Worm (Caenorhabditis elegans) whole organism, L2 larva: ENCODE measurements around the gene C31E10.5.

Experiments used
- C34F6.9 ChIP-seq: fragments of 150-350 bp; optimal IDR thresholded peaks from 2 replicates; lab custom pipeline; 2014; ENCODE audit warnings: missing biosample characterization, missing genetic modification characterization
- F13H6.1 ChIP-seq: sonication (generic microtip); optimal IDR thresholded peaks from 2 replicates; lab custom pipeline; 2016; ENCODE audit warnings: missing genetic modification characterization, missing compliant biosample characterization
- R02D3.7 ChIP-seq: fragments of 150-350 bp; optimal IDR thresholded peaks from 2 replicates; lab custom pipeline; 2014; ENCODE audit warnings: missing biosample characterization, missing genetic modification characterization
- Y55F3AM.14 ChIP-seq: fragments of 200-800 bp; sonication (Bioruptor generic); optimal IDR thresholded peaks from 2 replicates; lab custom pipeline; 2018; ENCODE audit warnings: mild to moderate bottlenecking, missing genetic modification characterization, missing compliant biosample characterization
- ZK546.5 ChIP-seq: sonication (generic microtip); optimal IDR thresholded peaks from 2 replicates; lab custom pipeline; 2017; ENCODE audit warnings: missing biosample characterization, missing genetic modification characterization
- aly-2 ChIP-seq: fragments of 150-350 bp; optimal IDR thresholded peaks from 2 replicates; lab custom pipeline; 2014; ENCODE audit warnings: missing biosample characterization, missing genetic modification characterization
- ama-1 ChIP-seq: fragments of 150-350 bp; optimal IDR thresholded peaks from 2 replicates; lab custom pipeline; 2018; ENCODE audit warnings: inconsistent platforms
- ceh-16 ChIP-seq: fragments of 150-350 bp; optimal IDR thresholded peaks from 2 replicates; lab custom pipeline; 2014; ENCODE audit warnings: missing biosample characterization, missing genetic modification characterization
- ceh-82 ChIP-seq: fragments of 150-350 bp; optimal IDR thresholded peaks from 2 replicates; lab custom pipeline; 2014; ENCODE audit warnings: missing biosample characterization, missing genetic modification characterization
- egl-27 ChIP-seq: sonication (generic microtip); optimal IDR thresholded peaks from 3 replicates; lab custom pipeline; 2017; ENCODE audit warnings: missing biosample characterization, missing genetic modification reagents, missing genetic modification characterization
- elt-3 ChIP-seq: sonication (generic microtip); optimal IDR thresholded peaks from 2 replicates; lab custom pipeline; 2017; ENCODE audit warnings: missing biosample characterization, missing genetic modification characterization
- fos-1 ChIP-seq: fragments of 150-350 bp; optimal IDR thresholded peaks from 2 replicates; lab custom pipeline; 2014; ENCODE audit warnings: missing biosample characterization, missing genetic modification characterization
- lin-11 ChIP-seq: fragments of 150-350 bp; sonication (generic microtip); optimal IDR thresholded peaks from 2 replicates; lab custom pipeline; 2014; ENCODE audit warnings: missing biosample characterization, missing genetic modification characterization, inconsistent platforms, mixed read lengths
- lin-13 ChIP-seq: fragments of 150-350 bp; optimal IDR thresholded peaks from 2 replicates; lab custom pipeline; 2014; ENCODE audit warnings: missing biosample characterization, missing genetic modification reagents, missing genetic modification characterization
- mab-5 ChIP-seq: fragments of 150-350 bp; optimal IDR thresholded peaks from 2 replicates; lab custom pipeline; 2014; ENCODE audit warnings: missing biosample characterization, missing genetic modification characterization
- mdl-1 ChIP-seq, 2 experiments: fragments of 150-350 bp in 1 of 2; sonication (generic microtip) in 1 of 2; optimal IDR thresholded peaks; 2 replicates each; lab custom pipeline; 2017; ENCODE audit warnings: missing biosample characterization in 2 of 2, missing genetic modification characterization in 2 of 2
- nhr-12 ChIP-seq: fragments of 150-350 bp; optimal IDR thresholded peaks from 2 replicates; lab custom pipeline; 2014; ENCODE audit warnings: missing biosample characterization, missing genetic modification characterization
- nhr-21 ChIP-seq: fragments of 150-350 bp; optimal IDR thresholded peaks from 2 replicates; lab custom pipeline; 2014; ENCODE audit warnings: missing biosample characterization, missing genetic modification characterization
- nhr-25 ChIP-seq: fragments of 150-350 bp; sonication (generic microtip); optimal IDR thresholded peaks from 3 replicates; lab custom pipeline; 2014; ENCODE audit warnings: missing biosample characterization, missing genetic modification characterization
- nhr-77 ChIP-seq: fragments of 150-350 bp; optimal IDR thresholded peaks from 2 replicates; lab custom pipeline; 2014; ENCODE audit warnings: missing biosample characterization, missing genetic modification characterization
- peb-1 ChIP-seq: fragments of 150-350 bp; optimal IDR thresholded peaks from 2 replicates; lab custom pipeline; 2014; ENCODE audit warnings: missing biosample characterization, missing genetic modification characterization
- sem-4 ChIP-seq: fragments of 150-350 bp; optimal IDR thresholded peaks from 2 replicates; lab custom pipeline; 2014; ENCODE audit warnings: missing biosample characterization, missing genetic modification reagents, missing genetic modification characterization
- skn-1 ChIP-seq: sonication (generic microtip); optimal IDR thresholded peaks from 2 replicates; lab custom pipeline; 2017; ENCODE audit warnings: missing biosample characterization, missing genetic modification characterization
- sma-3 ChIP-seq: sonication (generic microtip); optimal IDR thresholded peaks from 2 replicates; lab custom pipeline; 2016; ENCODE audit warnings: missing genetic modification reagents, missing genetic modification characterization, missing compliant biosample characterization
- sma-9 ChIP-seq, 2 experiments: fragments of 150-350 bp in 1 of 2; sonication (generic microtip) in 1 of 2; optimal IDR thresholded peaks; 2 replicates each; lab custom pipeline; 2014 to 2016; ENCODE audit warnings: missing genetic modification characterization in 2 of 2, mild to moderate bottlenecking in 1 of 2, missing biosample characterization in 1 of 2, missing compliant biosample characterization in 1 of 2, missing genetic modification reagents in 1 of 2, moderate library complexity in 1 of 2
- unc-39 ChIP-seq: fragments of 150-350 bp; optimal IDR thresholded peaks from 2 replicates; lab custom pipeline; 2014; ENCODE audit warnings: missing biosample characterization, missing genetic modification characterization
- ztf-1 ChIP-seq: fragments of 200-800 bp; sonication (Bioruptor generic); conservative IDR thresholded peaks from 2 replicates; pipeline ENCODE4 v1.3.6; 2022; ENCODE audit warnings: missing genetic modification characterization, missing compliant biosample characterization
- ztf-4 ChIP-seq: fragments of 150-350 bp; optimal IDR thresholded peaks from 2 replicates; lab custom pipeline; 2014; ENCODE audit warnings: missing biosample characterization, missing genetic modification characterization

C31E10.5 gene

ce11 chrX:14030524-14030923, 34.9 kb upstream of the C31E10.5 start:
- TF ChIP-seq sem-4 (tag; lab: Kevin White, UChicago) (no peak), sma-9 (GFP tag; optimal IDR thresholded peaks at IDR 0.05; lab: Kevin White, UChicago) (peak; percentile 42), sma-9 (tag; optimal IDR thresholded peaks at IDR 0.05; lab: Kevin White, UChicago) (no peak)

- no peak for TF ChIP-seq lin-11 (tag; lab: Kevin White, UChicago)
Measured at ce11 chrX:14029872-14030271, 34.2 kb upstream of the C31E10.5 start.

- TF ChIP-seq Y55F3AM.14 (GFP tag; lab: Kevin White, UChicago): no peak
- no peak for TF ChIP-seq ztf-4 (tag; lab: Kevin White, UChicago)
- TF ChIP-seq ZK546.5 (tag; lab: Kevin White, UChicago): no peak
- TF ChIP-seq mab-5: no peak
Measured at ce11 chrX:14029392-14029791, 33.8 kb upstream of the C31E10.5 start.

- TF ChIP-seq ztf-4 (tag; lab: Kevin White, UChicago) (no peak), R02D3.7 (tag; lab: Kevin White, UChicago) (no peak), nhr-21 (tag; lab: Kevin White, UChicago) (no peak), peb-1 (tag; lab: Kevin White, UChicago) (no peak), sma-3 (GFP tag; lab: Kevin White, UChicago) (no peak), Y55F3AM.14 (GFP tag; lab: Kevin White, UChicago) (no peak), nhr-25 (tag; lab: Kevin White, UChicago) (no peak)
Measured at ce11 chrX:14028492-14028891, 32.9 kb upstream of the C31E10.5 start.

- TF ChIP-seq aly-2 (tag; lab: Kevin White, UChicago): no peak
- TF ChIP-seq fos-1 (tag; lab: Kevin White, UChicago): no peak
- no peak for TF ChIP-seq ama-1 (lab: Kevin White, UChicago)
- no peak for TF ChIP-seq elt-3 (tag; lab: Kevin White, UChicago)
- TF ChIP-seq nhr-12 (tag; lab: Kevin White, UChicago): no peak
- no peak for TF ChIP-seq sem-4 (tag; lab: Kevin White, UChicago)
- no peak for TF ChIP-seq peb-1 (tag; lab: Kevin White, UChicago)
- TF ChIP-seq nhr-77: no peak
- no peak for TF ChIP-seq sma-3 (GFP tag; lab: Kevin White, UChicago)
- no peak for TF ChIP-seq ztf-1 (GFP tag; lab: Robert Waterston, UW)
Measured at ce11 chrX:14026893-14027292, 31.3 kb upstream of the C31E10.5 start.

- no peak for TF ChIP-seq ztf-4 (tag; lab: Kevin White, UChicago)
- TF ChIP-seq fos-1 (tag; lab: Kevin White, UChicago): peak; percentile 45
- peak; percentile 31 for TF ChIP-seq sma-9 (GFP tag; optimal IDR thresholded peaks at IDR 0.05; lab: Kevin White, UChicago)
- TF ChIP-seq sma-9 (tag; optimal IDR thresholded peaks at IDR 0.05; lab: Kevin White, UChicago): no peak
- TF ChIP-seq nhr-77: no peak
- peak; percentile 58 for TF ChIP-seq F13H6.1 (tag; lab: Kevin White, UChicago)
Measured at ce11 chrX:14024400-14024953, 28.8 kb upstream of the C31E10.5 start.

- no peak for TF ChIP-seq peb-1 (tag; lab: Kevin White, UChicago)
- no peak for TF ChIP-seq skn-1 (tag; lab: Kevin White, UChicago)
- no peak for TF ChIP-seq mdl-1 (tag; optimal IDR thresholded peaks at IDR 0.05; lab: Kevin White, UChicago)
- no peak for TF ChIP-seq ceh-82 (tag; lab: Kevin White, UChicago)
- TF ChIP-seq sem-4 (tag; lab: Kevin White, UChicago): no peak
- TF ChIP-seq egl-27 (tag; lab: Kevin White, UChicago): no peak
- TF ChIP-seq lin-13: no peak
- no peak for TF ChIP-seq fos-1 (tag; lab: Kevin White, UChicago)
- TF ChIP-seq nhr-12 (tag; lab: Kevin White, UChicago): no peak
- no peak for TF ChIP-seq ceh-16 (tag; lab: Kevin White, UChicago)
- no peak for TF ChIP-seq ZK546.5 (tag; lab: Kevin White, UChicago)
- TF ChIP-seq ztf-1 (GFP tag; lab: Robert Waterston, UW): no peak
- no peak for TF ChIP-seq nhr-77
- TF ChIP-seq C34F6.9: no peak
- TF ChIP-seq unc-39 (tag; lab: Kevin White, UChicago): no peak
Measured at ce11 chrX:14020290-14020689, 24.7 kb upstream of the C31E10.5 start, which contains the start of gene C04C11.1. TSS of gene C04C11.1 (plus strand) at chrX:14020590.
